Worm (Caenorhabditis elegans): ENCODE data around the gene C02G6.2.

- TF ChIP-seq snpc-1.1 (tag; optimal IDR thresholded peaks at IDR 0.05; ENCODE audit: insufficient read depth), result no peak
- no peak for TF ChIP-seq mel-28 (tag; optimal IDR thresholded peaks at IDR 0.05; ENCODE audit: borderline replicate concordance)
Observed at ce11 chrV:5880064-5880463, 8.2 kb downstream of the C02G6.2 start, which contains the start of gene C02G6.3.

Measured in whole organism, young adult.